Worm (Caenorhabditis elegans) whole organism, midembryonic: ENCODE measurements around the gene rpl-32.

ENCODE experiments used
- cog-1 ChIP-seq: sonication (generic microtip); optimal IDR thresholded peaks from 2 replicates; lab custom pipeline; 2016; ENCODE audit warnings: missing genetic modification characterization, missing compliant biosample characterization
- flt-1 ChIP-seq: fragments of 200-800 bp; sonication (Bioruptor generic); IDR thresholded peaks from 2 replicates; pipeline ENCODE4 v1.3.6; 2022; ENCODE audit warnings: missing genetic modification characterization, missing compliant biosample characterization
- ref-1 ChIP-seq: fragments of 200-800 bp; sonication (Bioruptor generic); conservative IDR thresholded peaks from 2 replicates; pipeline ENCODE4 v1.3.6; 2022; ENCODE audit warnings: missing genetic modification reagents, missing genetic modification characterization, missing compliant biosample characterization
- tab-1 ChIP-seq: fragments of 200-800 bp; sonication (Bioruptor generic); IDR thresholded peaks from 2 replicates; pipeline ENCODE4 v1.3.6; 2022; ENCODE audit warnings: missing genetic modification characterization, missing compliant biosample characterization

DNA sequence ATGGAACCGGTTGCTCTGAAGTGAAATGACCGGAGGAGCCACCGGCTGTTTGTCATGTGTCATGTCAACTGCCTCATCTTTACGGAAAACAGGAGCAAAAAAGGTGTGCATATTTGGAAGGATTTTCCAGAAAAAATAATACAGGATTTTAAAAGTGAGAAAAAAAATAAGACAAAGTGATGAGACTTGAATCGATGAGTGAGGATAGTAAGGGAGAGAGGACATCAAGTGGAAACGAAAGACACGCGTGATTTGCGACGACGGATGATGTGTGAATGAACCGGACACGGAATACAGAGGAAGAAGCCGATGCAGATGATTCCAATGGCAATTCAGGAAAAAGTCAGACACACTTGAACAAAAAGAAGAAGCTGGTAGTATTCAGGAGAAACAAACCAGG, 32.6 kb downstream of the rpl-32 start:
- no peak for TF ChIP-seq cog-1 (tag; lab: Kevin White, UChicago)
- TF ChIP-seq tab-1 (GFP tag; lab: Robert Waterston, UW), result no peak
- no peak for TF ChIP-seq flt-1 (GFP tag; lab: Robert Waterston, UW)
- no peak for TF ChIP-seq ref-1 (GFP tag; lab: Robert Waterston, UW)
